Worm (Caenorhabditis elegans) whole organism, L2 larva: ENCODE results near the gene Y57G11B.5.

Source experiments
- C34F6.9 ChIP-seq: fragments of 150-350 bp; optimal IDR thresholded peaks from 2 replicates; lab custom pipeline; 2014; ENCODE audit warnings: missing biosample characterization, missing genetic modification characterization
- F13H6.1 ChIP-seq: sonication (generic microtip); optimal IDR thresholded peaks from 2 replicates; lab custom pipeline; 2016; ENCODE audit warnings: missing genetic modification characterization, missing compliant biosample characterization
- R02D3.7 ChIP-seq: fragments of 150-350 bp; optimal IDR thresholded peaks from 2 replicates; lab custom pipeline; 2014; ENCODE audit warnings: missing biosample characterization, missing genetic modification characterization
- aly-2 ChIP-seq: fragments of 150-350 bp; optimal IDR thresholded peaks from 2 replicates; lab custom pipeline; 2014; ENCODE audit warnings: missing biosample characterization, missing genetic modification characterization
- ceh-82 ChIP-seq: fragments of 150-350 bp; optimal IDR thresholded peaks from 2 replicates; lab custom pipeline; 2014; ENCODE audit warnings: missing biosample characterization, missing genetic modification characterization
- crh-2 ChIP-seq: sonication (generic microtip); optimal IDR thresholded peaks from 2 replicates; lab custom pipeline; 2017; ENCODE audit warnings: missing biosample characterization, missing genetic modification characterization
- dmd-4 ChIP-seq: sonication (generic microtip); optimal IDR thresholded peaks from 2 replicates; lab custom pipeline; 2017; ENCODE audit warnings: missing biosample characterization, missing genetic modification characterization
- egl-27 ChIP-seq: sonication (generic microtip); optimal IDR thresholded peaks from 3 replicates; lab custom pipeline; 2017; ENCODE audit warnings: missing biosample characterization, missing genetic modification reagents, missing genetic modification characterization
- elt-3 ChIP-seq: sonication (generic microtip); optimal IDR thresholded peaks from 2 replicates; lab custom pipeline; 2017; ENCODE audit warnings: missing biosample characterization, missing genetic modification characterization
- fos-1 ChIP-seq: fragments of 150-350 bp; optimal IDR thresholded peaks from 2 replicates; lab custom pipeline; 2014; ENCODE audit warnings: missing biosample characterization, missing genetic modification characterization
- gmeb-1 ChIP-seq: fragments of 150-350 bp; optimal IDR thresholded peaks from 2 replicates; lab custom pipeline; 2014; ENCODE audit warnings: missing biosample characterization, missing genetic modification characterization
- lin-11 ChIP-seq: fragments of 150-350 bp; sonication (generic microtip); optimal IDR thresholded peaks from 2 replicates; lab custom pipeline; 2014; ENCODE audit warnings: missing biosample characterization, missing genetic modification characterization, inconsistent platforms, mixed read lengths
- lin-13 ChIP-seq: fragments of 150-350 bp; optimal IDR thresholded peaks from 2 replicates; lab custom pipeline; 2014; ENCODE audit warnings: missing biosample characterization, missing genetic modification reagents, missing genetic modification characterization
- lin-39 ChIP-seq: fragments of 150-350 bp; optimal IDR thresholded peaks from 2 replicates; lab custom pipeline; 2014; ENCODE audit warnings: missing biosample characterization, missing genetic modification reagents, missing genetic modification characterization
- mab-5 ChIP-seq: fragments of 150-350 bp; optimal IDR thresholded peaks from 2 replicates; lab custom pipeline; 2014; ENCODE audit warnings: missing biosample characterization, missing genetic modification characterization
- mbf-1 ChIP-seq: sonication (generic microtip); optimal IDR thresholded peaks from 2 replicates; lab custom pipeline; 2017; ENCODE audit warnings: missing biosample characterization, missing genetic modification characterization
- mdl-1 ChIP-seq, 2 experiments: fragments of 150-350 bp in 1 of 2; sonication (generic microtip) in 1 of 2; optimal IDR thresholded peaks; 2 replicates each; lab custom pipeline; 2017; ENCODE audit warnings: missing biosample characterization in 2 of 2, missing genetic modification characterization in 2 of 2
- nhr-10 ChIP-seq: sonication (generic microtip); optimal IDR thresholded peaks from 2 replicates; lab custom pipeline; 2017; ENCODE audit warnings: missing biosample characterization, missing genetic modification characterization
- nhr-12 ChIP-seq: fragments of 150-350 bp; optimal IDR thresholded peaks from 2 replicates; lab custom pipeline; 2014; ENCODE audit warnings: missing biosample characterization, missing genetic modification characterization
- nhr-129 ChIP-seq: fragments of 150-350 bp; optimal IDR thresholded peaks from 2 replicates; lab custom pipeline; 2014; ENCODE audit warnings: missing biosample characterization, missing genetic modification characterization
- nhr-21 ChIP-seq: fragments of 150-350 bp; optimal IDR thresholded peaks from 2 replicates; lab custom pipeline; 2014; ENCODE audit warnings: missing biosample characterization, missing genetic modification characterization
- nhr-23 ChIP-seq: fragments of 150-350 bp; optimal IDR thresholded peaks from 2 replicates; lab custom pipeline; 2014; ENCODE audit warnings: missing biosample characterization, missing genetic modification reagents, missing genetic modification characterization
- nhr-25 ChIP-seq: fragments of 150-350 bp; sonication (generic microtip); optimal IDR thresholded peaks from 3 replicates; lab custom pipeline; 2014; ENCODE audit warnings: missing biosample characterization, missing genetic modification characterization
- nhr-6 ChIP-seq: fragments of 150-350 bp; optimal IDR thresholded peaks from 2 replicates; lab custom pipeline; 2014; ENCODE audit warnings: missing biosample characterization, missing genetic modification characterization
- peb-1 ChIP-seq: fragments of 150-350 bp; optimal IDR thresholded peaks from 2 replicates; lab custom pipeline; 2014; ENCODE audit warnings: missing biosample characterization, missing genetic modification characterization
- sem-4 ChIP-seq: fragments of 150-350 bp; optimal IDR thresholded peaks from 2 replicates; lab custom pipeline; 2014; ENCODE audit warnings: missing biosample characterization, missing genetic modification reagents, missing genetic modification characterization
- sma-9 ChIP-seq, 2 experiments: fragments of 150-350 bp in 1 of 2; sonication (generic microtip) in 1 of 2; optimal IDR thresholded peaks; 2 replicates each; lab custom pipeline; 2014 to 2016; ENCODE audit warnings: missing genetic modification characterization in 2 of 2, mild to moderate bottlenecking in 1 of 2, missing biosample characterization in 1 of 2, missing compliant biosample characterization in 1 of 2, missing genetic modification reagents in 1 of 2, moderate library complexity in 1 of 2
- snpc-4 ChIP-seq: fragments of 150-350 bp; optimal IDR thresholded peaks from 2 replicates; lab custom pipeline; 2014; ENCODE audit warnings: missing biosample characterization, missing genetic modification characterization
- unc-39 ChIP-seq: fragments of 150-350 bp; optimal IDR thresholded peaks from 2 replicates; lab custom pipeline; 2014; ENCODE audit warnings: missing biosample characterization, missing genetic modification characterization
- unc-55 ChIP-seq: fragments of 150-350 bp; sonication (generic microtip); optimal IDR thresholded peaks from 3 replicates; lab custom pipeline; 2014; ENCODE audit warnings: missing biosample characterization, missing genetic modification reagents, missing genetic modification characterization
- unc-62 ChIP-seq: fragments of 150-350 bp; optimal IDR thresholded peaks from 2 replicates; lab custom pipeline; 2014; ENCODE audit warnings: missing biosample characterization, missing genetic modification reagents, missing genetic modification characterization
- zag-1 ChIP-seq: fragments of 150-350 bp; optimal IDR thresholded peaks from 2 replicates; lab custom pipeline; 2014; ENCODE audit warnings: missing biosample characterization, missing genetic modification characterization
- ztf-11 ChIP-seq: sonication (generic microtip); optimal IDR thresholded peaks from 2 replicates; lab custom pipeline; 2017; ENCODE audit warnings: missing biosample characterization, missing genetic modification characterization
- ztf-4 ChIP-seq: fragments of 150-350 bp; optimal IDR thresholded peaks from 2 replicates; lab custom pipeline; 2014; ENCODE audit warnings: missing biosample characterization, missing genetic modification characterization

The Y57G11B.5 gene

ce11 chrIV:14559267-14559666, 15.4 kb upstream of the Y57G11B.5 start:
- TF ChIP-seq fos-1 (tag; lab: Kevin White, UChicago): peak; percentile 51
- TF ChIP-seq nhr-10 (tag; lab: Kevin White, UChicago): no peak

- peak; percentile 13 for TF ChIP-seq crh-2 (tag; lab: Kevin White, UChicago)
- no peak for TF ChIP-seq C34F6.9
- no peak for TF ChIP-seq egl-27 (tag; lab: Kevin White, UChicago)
- no peak for TF ChIP-seq gmeb-1 (tag; lab: Kevin White, UChicago)
- peak; percentile 2 for TF ChIP-seq snpc-4
Observed at ce11 chrIV:14561677-14562076, 12.9 kb upstream of the Y57G11B.5 start.

ce11 chrIV:14562649-14563268, 11.9 kb upstream of the Y57G11B.5 start:
- peak; percentile 25 for TF ChIP-seq snpc-4
- TF ChIP-seq zag-1 (tag; lab: Kevin White, UChicago): no peak
- peak; percentile 50 for TF ChIP-seq nhr-129 (tag; lab: Kevin White, UChicago)
- peak; percentile 19 for TF ChIP-seq fos-1 (tag; lab: Kevin White, UChicago)
- peak; percentile 9 for TF ChIP-seq F13H6.1 (tag; lab: Kevin White, UChicago)

- no peak for TF ChIP-seq peb-1 (tag; lab: Kevin White, UChicago)
- no peak for TF ChIP-seq aly-2
- no peak for TF ChIP-seq lin-13 (GFP tag; lab: Kevin White, UChicago)
- no peak for TF ChIP-seq nhr-21 (tag; lab: Kevin White, UChicago)
- TF ChIP-seq nhr-25: no peak
- TF ChIP-seq ceh-82: no peak
- TF ChIP-seq ztf-11 (tag; lab: Kevin White, UChicago): no peak
- no peak for TF ChIP-seq unc-55 (GFP tag; lab: Kevin White, UChicago)
- TF ChIP-seq nhr-6 (tag; lab: Kevin White, UChicago): no peak
- TF ChIP-seq unc-39 (tag; lab: Kevin White, UChicago): no peak
- TF ChIP-seq nhr-23 (tag; lab: Kevin White, UChicago): no peak
- TF ChIP-seq unc-62: no peak
Observed at ce11 chrIV:14565062-14565461, 9.6 kb upstream of the Y57G11B.5 start, which contains the start of gene Y57G11B.2. Gene Y57G11B.2, plus strand, starts transcription at chrIV:14565362.

- TF ChIP-seq lin-13 (GFP tag; lab: Kevin White, UChicago) (no peak), aly-2 (no peak), unc-62 (no peak), C34F6.9 (no peak), egl-27 (tag; lab: Kevin White, UChicago) (no peak), R02D3.7 (tag; lab: Kevin White, UChicago) (no peak), ztf-4 (no peak), mdl-1 (tag; optimal IDR thresholded peaks at IDR 0.05; lab: Kevin White, UChicago) (no peak), snpc-4 (no peak), sem-4 (tag; lab: Kevin White, UChicago) (no peak), nhr-21 (tag; lab: Kevin White, UChicago) (no peak), lin-11 (tag; lab: Kevin White, UChicago) (no peak), elt-3 (tag; lab: Kevin White, UChicago) (no peak), dmd-4 (tag; lab: Kevin White, UChicago) (no peak), lin-39 (no peak), nhr-10 (tag; lab: Kevin White, UChicago) (no peak)
Observed at ce11 chrIV:14571626-14572025, 3.0 kb upstream of the Y57G11B.5 start.

ce11 chrIV:14572607-14573006, 2.0 kb upstream of the Y57G11B.5 start, which contains the start of gene glb-34:
Gene glb-34, minus strand, starts transcription at chrIV:14572707.
- TF ChIP-seq dmd-4 (tag; lab: Kevin White, UChicago) (no peak), mbf-1 (tag; lab: Kevin White, UChicago) (no peak)
- TF ChIP-seq, all 48 proteins: peak for 0

- TF ChIP-seq sma-9 (GFP tag; optimal IDR thresholded peaks at IDR 0.05; lab: Kevin White, UChicago) (no peak), sma-9 (tag; optimal IDR thresholded peaks at IDR 0.05; lab: Kevin White, UChicago) (no peak), snpc-4 (no peak), sem-4 (tag; lab: Kevin White, UChicago) (no peak), fos-1 (tag; lab: Kevin White, UChicago) (no peak), mab-5 (tag; lab: Kevin White, UChicago) (no peak), nhr-25 (no peak), unc-55 (GFP tag; lab: Kevin White, UChicago) (no peak), nhr-12 (no peak)
Observed at ce11 chrIV:14573068-14573467, 1.6 kb upstream of the Y57G11B.5 start.
